Fruit fly (Drosophila melanogaster): ENCODE results near the gene CG34155.
A peak's percentile ranks its signal among the peaks of the same experiment; 100 is the strongest.

Gene CG34155

DNA sequence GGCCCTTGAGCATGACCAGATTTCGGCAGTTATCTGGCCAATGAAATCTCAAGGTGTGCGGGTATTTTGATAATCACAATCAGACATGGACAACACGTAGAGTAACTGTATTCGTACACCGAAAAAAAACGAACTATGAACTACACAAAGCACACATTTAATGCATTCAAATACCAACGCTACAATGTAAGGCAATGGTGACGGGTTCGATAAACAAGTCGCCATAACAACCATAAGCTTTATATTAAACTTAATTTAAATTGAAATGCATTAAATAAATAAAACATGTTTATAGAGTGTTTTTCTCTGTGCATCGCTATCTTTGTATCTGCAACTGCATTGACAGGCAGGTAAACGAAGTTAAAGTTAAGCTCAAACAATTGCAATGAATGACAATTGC, 30.2 kb upstream of the CG34155 start (continued):
- peak; percentile 3 for TF ChIP-seq CG10669 (GFP tag; optimal IDR thresholded peaks at IDR 0.05)
- peak; percentile 34 for TF ChIP-seq CG6792 (GFP tag; optimal IDR thresholded peaks at IDR 0.05)
- no peak for TF ChIP-seq eg (GFP tag; IDR thresholded peaks at IDR 0.05)
- TF ChIP-seq fd59A (GFP tag; optimal IDR thresholded peaks at IDR 0.05), result no peak
- no peak for TF ChIP-seq Gug (GFP tag; IDR thresholded peaks at IDR 0.05)
- TF ChIP-seq lz (GFP tag; optimal IDR thresholded peaks at IDR 0.05), result peak; percentile 28
- no peak for TF ChIP-seq CG6808 (GFP tag; optimal IDR thresholded peaks at IDR 0.05)
- TF ChIP-seq CG11902 (GFP tag; optimal IDR thresholded peaks at IDR 0.05), result peak; percentile 21
- no peak for TF ChIP-seq CG8319 (GFP tag; optimal IDR thresholded peaks at IDR 0.05)

DNA sequence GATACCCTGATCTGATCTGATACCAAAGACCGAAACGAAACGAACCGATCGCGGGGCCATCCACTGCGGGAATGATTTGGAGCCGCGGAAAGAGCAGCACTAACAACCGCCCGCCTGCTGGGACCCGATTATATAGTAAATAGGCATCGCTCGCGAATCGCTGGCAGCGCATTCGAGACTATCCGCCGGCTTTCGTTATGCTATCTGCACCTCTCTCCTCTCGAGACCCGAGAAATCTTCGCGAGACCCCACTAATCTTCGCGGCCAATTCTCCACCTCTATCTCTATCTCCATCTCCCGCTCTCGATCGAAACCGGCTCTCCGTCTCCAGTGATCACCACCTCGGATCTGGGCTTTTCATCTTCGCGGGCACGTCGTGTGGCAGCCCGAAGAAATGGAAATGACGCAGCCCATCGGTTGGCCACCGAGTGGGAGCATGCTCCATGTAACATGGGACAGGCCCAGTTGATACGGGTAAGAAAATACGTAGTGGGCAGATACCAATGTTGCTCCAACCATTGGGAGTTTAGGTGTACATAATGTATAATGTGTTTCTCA, 27.3 kb upstream of the CG34155 start, which contains the start of gene CG9717:
CG9717 (minus strand) TSS at position 107 of the 558 bp plus-strand sequence.
- TF ChIP-seq CG32006 (GFP tag; optimal IDR thresholded peaks at IDR 0.05), result no peak
- peak; percentile 84 for TF ChIP-seq svp (GFP tag)

DNA sequence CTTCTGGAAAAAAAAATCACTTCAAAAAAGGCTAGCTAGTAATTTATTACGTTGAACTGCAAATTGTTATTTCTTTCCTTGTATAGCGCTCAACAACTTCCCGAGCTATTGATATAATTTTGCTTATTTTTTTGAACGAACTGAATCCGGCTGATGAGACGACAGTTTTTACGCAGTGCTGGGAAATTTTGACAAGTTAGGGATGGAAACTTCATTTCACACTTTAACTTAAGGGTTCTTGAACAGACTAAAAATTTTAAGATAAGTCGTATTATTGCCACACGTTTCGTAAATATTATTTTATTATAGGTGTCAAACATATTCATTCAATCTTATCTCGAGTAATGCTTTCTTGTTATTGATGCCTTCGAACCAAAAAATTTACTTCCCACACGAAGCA, 23.5 kb upstream of the CG34155 start, which contains the start of gene Rpt6R:
Rpt6R (minus strand) TSS at position 156 of the 400 bp plus-strand sequence.
- TF ChIP-seq CG6792 (GFP tag; optimal IDR thresholded peaks at IDR 0.05) (no peak), CG16779 (tag; optimal IDR thresholded peaks at IDR 0.05) (no peak), CG10669 (GFP tag; optimal IDR thresholded peaks at IDR 0.05) (no peak), Eip78C (GFP tag) (no peak), dac (GFP tag; optimal IDR thresholded peaks at IDR 0.05) (no peak)

DNA sequence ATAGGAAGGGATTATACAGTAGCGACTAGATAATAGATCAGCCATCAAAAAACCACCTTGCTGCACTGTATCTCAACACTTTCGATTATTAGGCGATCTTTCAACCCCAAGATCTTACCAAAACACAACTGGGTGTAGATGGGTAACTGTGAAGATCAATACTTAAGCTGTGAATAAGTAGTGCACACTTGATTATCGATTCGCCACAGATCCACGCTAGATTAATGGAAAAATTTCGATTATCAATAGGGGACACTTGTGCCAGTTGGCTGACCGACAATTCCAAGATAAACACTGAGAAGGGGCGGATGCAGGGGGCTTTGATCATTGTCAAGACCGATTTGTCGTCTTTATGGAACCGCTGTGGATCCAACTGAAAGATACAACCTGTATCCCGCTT, 19.1 kb upstream of the CG34155 start, which contains the start of gene CG9702:
CG9702 (plus strand) TSS at position 301 of the 400 bp plus-strand sequence.
- TF ChIP-seq cyc (GFP tag; optimal IDR thresholded peaks at IDR 0.05), result no peak
- TF ChIP-seq dsx (GFP tag; optimal IDR thresholded peaks at IDR 0.05; ENCODE audit: poor library complexity, severe bottlenecking), result no peak
- no peak for TF ChIP-seq vri (GFP tag; optimal IDR thresholded peaks at IDR 0.05)
- no peak for TF ChIP-seq Hr4 (GFP tag; optimal IDR thresholded peaks at IDR 0.05)
- TF ChIP-seq fkh (GFP tag; optimal IDR thresholded peaks at IDR 0.05), result peak; percentile 37
- no peak for TF ChIP-seq CG11762 (GFP tag; optimal IDR thresholded peaks at IDR 0.05; ENCODE audit: insufficient read depth)

dm6 chr3R:30570554-30571141, 10.6 kb upstream of the CG34155 start:
- peak; percentile 90 for TF ChIP-seq Met (GFP tag; optimal IDR thresholded peaks at IDR 0.05)
- TF ChIP-seq CG3919 (GFP tag; optimal IDR thresholded peaks at IDR 0.05), result peak; percentile 93
- peak; percentile 93 for TF ChIP-seq Eip75B (GFP tag; optimal IDR thresholded peaks at IDR 0.05)
- peak; percentile 81 for TF ChIP-seq CG11294 (GFP tag; IDR thresholded peaks at IDR 0.05)
- TF ChIP-seq CG7368 (GFP tag; optimal IDR thresholded peaks at IDR 0.05), result peak; percentile 86
- peak; percentile 83 for TF ChIP-seq spab (GFP tag; optimal IDR thresholded peaks at IDR 0.05)
- TF ChIP-seq OdsH (GFP tag; optimal IDR thresholded peaks at IDR 0.05), result peak; percentile 93
- peak; percentile 73 for TF ChIP-seq Blimp-1 (GFP tag; optimal IDR thresholded peaks at IDR 0.05)
- peak; percentile 91 for TF ChIP-seq CG1621 (tag; optimal IDR thresholded peaks at IDR 0.05)
- peak; percentile 75 for TF ChIP-seq Eip93F (GFP tag; optimal IDR thresholded peaks at IDR 0.05)
- peak; percentile 89 for TF ChIP-seq CG8632 (GFP tag; optimal IDR thresholded peaks at IDR 0.05)
- TF ChIP-seq Ets96B (tag; optimal IDR thresholded peaks at IDR 0.05), result peak; percentile 90
- TF ChIP-seq CG15336 (GFP tag; IDR thresholded peaks at IDR 0.05), result peak; percentile 92
- TF ChIP-seq CG4318 (GFP tag; optimal IDR thresholded peaks at IDR 0.05), result peak; percentile 82
- peak; percentile 96 for TF ChIP-seq svp (GFP tag)
- peak; percentile 90 for TF ChIP-seq CG3032 (tag; optimal IDR thresholded peaks at IDR 0.05)
- TF ChIP-seq Sox15 (GFP tag; optimal IDR thresholded peaks at IDR 0.05), result peak; percentile 81
- TF ChIP-seq Gug (GFP tag; IDR thresholded peaks at IDR 0.05), result peak; percentile 83
- TF ChIP-seq CG10631 (GFP tag; optimal IDR thresholded peaks at IDR 0.05), result peak; percentile 90
- TF ChIP-seq fkh (GFP tag; optimal IDR thresholded peaks at IDR 0.05), result no peak
- TF ChIP-seq esn (GFP tag; optimal IDR thresholded peaks at IDR 0.05), result peak; percentile 96
- TF ChIP-seq Hr39 (GFP tag; optimal IDR thresholded peaks at IDR 0.05), result peak; percentile 90
- peak; percentile 86 for TF ChIP-seq Lpt (GFP tag; optimal IDR thresholded peaks at IDR 0.05)
- peak; percentile 92 for TF ChIP-seq CG6792 (GFP tag; optimal IDR thresholded peaks at IDR 0.05)
- peak; percentile 91 for TF ChIP-seq Smox (GFP tag; optimal IDR thresholded peaks at IDR 0.05)
- TF ChIP-seq Eip78C (GFP tag), result peak; percentile 98
- peak; percentile 93 for TF ChIP-seq lz (GFP tag; optimal IDR thresholded peaks at IDR 0.05)
- peak; percentile 94 for TF ChIP-seq cyc (GFP tag; optimal IDR thresholded peaks at IDR 0.05)
- peak; percentile 85 for TF ChIP-seq CG6808 (GFP tag; optimal IDR thresholded peaks at IDR 0.05)
- TF ChIP-seq Sox102F (GFP tag; optimal IDR thresholded peaks at IDR 0.05), result peak; percentile 92
